Worm (Caenorhabditis elegans) whole organism, young adult: ENCODE results near the gene ucr-2.2.

Experiments used
- B0019.2 ChIP-seq: fragments of 200-800 bp; sonication (Bioruptor generic); conservative IDR thresholded peaks from 2 replicates; pipeline ENCODE4 v1.3.6; 2022; ENCODE audit warnings: missing genetic modification reagents, missing genetic modification characterization, missing compliant biosample characterization
- B0261.1 ChIP-seq: sonication (generic microtip); optimal IDR thresholded peaks from 2 replicates; lab custom pipeline; 2016; ENCODE audit warnings: mild to moderate bottlenecking, missing genetic modification characterization, moderate library complexity, missing compliant biosample characterization
- D2030.7 ChIP-seq: fragments of 200-800 bp; sonication (Bioruptor generic); IDR thresholded peaks from 2 replicates; pipeline ENCODE4 v1.3.6; 2022; ENCODE audit warnings: missing genetic modification reagents, missing genetic modification characterization, missing compliant biosample characterization
- F10E7.11 ChIP-seq: sonication (generic microtip); optimal IDR thresholded peaks from 2 replicates; lab custom pipeline; 2017; ENCODE audit warnings: mild to moderate bottlenecking, missing genetic modification characterization, moderate library complexity, missing compliant biosample characterization
- F23B12.7 ChIP-seq: sonication (generic microtip); optimal IDR thresholded peaks from 2 replicates; lab custom pipeline; 2017; ENCODE audit warnings: missing genetic modification characterization, mild to moderate bottlenecking, missing compliant biosample characterization, antibody characterized with exemption, moderate library complexity; ENCODE audit not compliant: insufficient read depth
- K11D2.4 ChIP-seq: fragments of 200-800 bp; sonication (Bioruptor generic); IDR thresholded peaks from 2 replicates; pipeline ENCODE4 v1.3.6; 2022; ENCODE audit warnings: missing genetic modification reagents, missing genetic modification characterization, missing compliant biosample characterization
- T07F8.4 ChIP-seq: sonication (generic microtip); optimal IDR thresholded peaks from 2 replicates; lab custom pipeline; 2016; ENCODE audit warnings: mild to moderate bottlenecking, missing genetic modification characterization, moderate library complexity, missing compliant biosample characterization
- Y53F4B.3 ChIP-seq: fragments of 200-800 bp; sonication (Bioruptor generic); IDR thresholded peaks from 2 replicates; pipeline ENCODE4 v1.3.6; 2022; ENCODE audit warnings: missing genetic modification reagents, missing genetic modification characterization, missing compliant biosample characterization
- Y53G8AR.9 ChIP-seq: fragments of 200-800 bp; sonication (Bioruptor generic); conservative IDR thresholded peaks from 2 replicates; pipeline ENCODE4 v1.3.6; 2022; ENCODE audit warnings: missing genetic modification reagents, missing genetic modification characterization, missing compliant biosample characterization
- Y79H2A.3 ChIP-seq: fragments of 200-800 bp; sonication (Bioruptor generic); conservative IDR thresholded peaks from 2 replicates; pipeline ENCODE4 v1.3.6; 2022; ENCODE audit warnings: missing genetic modification reagents, missing genetic modification characterization, missing compliant biosample characterization
- ZK185.1 ChIP-seq: sonication (generic microtip); optimal IDR thresholded peaks from 2 replicates; lab custom pipeline; 2016; ENCODE audit warnings: mild to moderate bottlenecking, missing genetic modification characterization, missing compliant biosample characterization; ENCODE audit not compliant: poor library complexity, severe bottlenecking
- attf-5 ChIP-seq: fragments of 200-800 bp; sonication (Bioruptor generic); optimal IDR thresholded peaks from 2 replicates; lab custom pipeline; 2018; ENCODE audit warnings: mild to moderate bottlenecking, missing genetic modification characterization, missing compliant biosample characterization
- cebp-1 ChIP-seq, 2 experiments: fragments of 200-800 bp in 1 of 2; sonication (Bioruptor generic) in 1 of 2; sonication (generic microtip) in 1 of 2; IDR thresholded peaks in 1 of 2; optimal IDR thresholded peaks in 1 of 2; 2 replicates each; pipeline versions ENCODE4 v1.3.6 to Lab custom; 2017 to 2022; ENCODE audit warnings: missing compliant biosample characterization in 2 of 2, missing genetic modification characterization in 2 of 2, mild to moderate bottlenecking in 1 of 2, missing genetic modification reagents in 1 of 2, moderate library complexity in 1 of 2
- ceh-27 ChIP-seq: fragments of 200-800 bp; sonication (Bioruptor generic); optimal IDR thresholded peaks from 2 replicates; lab custom pipeline; 2018; ENCODE audit warnings: mild to moderate bottlenecking, missing genetic modification characterization, moderate library complexity, missing compliant biosample characterization
- ceh-40 ChIP-seq: fragments of 200-800 bp; sonication (Bioruptor generic); IDR thresholded peaks from 2 replicates; pipeline ENCODE4 v1.3.6; 2022; ENCODE audit warnings: missing genetic modification characterization, missing compliant biosample characterization
- ceh-79 ChIP-seq: sonication (generic microtip); optimal IDR thresholded peaks from 2 replicates; lab custom pipeline; 2017; ENCODE audit warnings: mild to moderate bottlenecking, missing genetic modification characterization, missing compliant biosample characterization
- die-1 ChIP-seq: sonication (generic microtip); optimal IDR thresholded peaks from 2 replicates; lab custom pipeline; 2016; ENCODE audit warnings: missing genotype, mild to moderate bottlenecking, missing genetic modification characterization, missing compliant biosample characterization
- dox-1 ChIP-seq: fragments of 200-800 bp; sonication (Bioruptor generic); IDR thresholded peaks from 2 replicates; pipeline ENCODE4 v1.3.6; 2022; ENCODE audit warnings: missing genetic modification reagents, missing genetic modification characterization, missing compliant biosample characterization
- dpff-1 ChIP-seq: sonication (generic microtip); optimal IDR thresholded peaks from 2 replicates; lab custom pipeline; 2017; ENCODE audit warnings: mild to moderate bottlenecking, missing genetic modification characterization, missing compliant biosample characterization
- egrh-3 ChIP-seq: fragments of 200-800 bp; sonication (Bioruptor generic); IDR thresholded peaks from 2 replicates; pipeline ENCODE4 v1.3.6; 2022; ENCODE audit warnings: missing genetic modification reagents, missing genetic modification characterization, missing compliant biosample characterization
- ekl-4 ChIP-seq: fragments of 200-800 bp; sonication (Bioruptor generic); IDR thresholded peaks from 2 replicates; pipeline ENCODE4 v1.3.6; 2022; ENCODE audit warnings: missing genetic modification reagents, missing genetic modification characterization, missing compliant biosample characterization
- ets-4 ChIP-seq: fragments of 200-800 bp; sonication (Bioruptor generic); optimal IDR thresholded peaks from 2 replicates; lab custom pipeline; 2018; ENCODE audit warnings: mild to moderate bottlenecking, missing genetic modification characterization, missing compliant biosample characterization
- gei-17 ChIP-seq: fragments of 200-800 bp; sonication (Bioruptor generic); optimal IDR thresholded peaks from 2 replicates; lab custom pipeline; 2018; ENCODE audit warnings: mild to moderate bottlenecking, missing genetic modification characterization, missing compliant biosample characterization
- hlh-26 ChIP-seq: fragments of 200-800 bp; sonication (Bioruptor generic); conservative IDR thresholded peaks from 2 replicates; pipeline ENCODE4 v1.3.6; 2022; ENCODE audit warnings: missing genetic modification reagents, missing genetic modification characterization, missing compliant biosample characterization
- hmg-20 ChIP-seq: fragments of 200-800 bp; sonication (Bioruptor generic); IDR thresholded peaks from 2 replicates; pipeline ENCODE4 v1.3.6; 2022; ENCODE audit warnings: missing genetic modification reagents, missing genetic modification characterization, missing compliant biosample characterization
- hsf-1 ChIP-seq: fragments of 200-800 bp; sonication (Bioruptor generic); IDR thresholded peaks from 2 replicates; pipeline ENCODE4 v1.3.6; 2022; ENCODE audit warnings: missing genetic modification reagents, missing genetic modification characterization, missing compliant biosample characterization
- lin-26 ChIP-seq: fragments of 200-800 bp; sonication (Bioruptor generic); IDR thresholded peaks from 2 replicates; pipeline ENCODE4 v1.3.6; 2022; ENCODE audit warnings: missing genetic modification reagents, missing genetic modification characterization, missing compliant biosample characterization
- lin-40 ChIP-seq: sonication (generic microtip); optimal IDR thresholded peaks from 2 replicates; lab custom pipeline; 2016; ENCODE audit warnings: missing genetic modification characterization, mild to moderate bottlenecking, missing compliant biosample characterization, missing genotype, missing genetic modification reagents
- lsl-1 ChIP-seq: fragments of 200-800 bp; sonication (Bioruptor generic); optimal IDR thresholded peaks from 2 replicates; lab custom pipeline; 2018; ENCODE audit warnings: mild to moderate bottlenecking, missing genetic modification characterization, moderate library complexity, missing compliant biosample characterization
- madf-10 ChIP-seq: sonication (generic microtip); optimal IDR thresholded peaks from 2 replicates; lab custom pipeline; 2016; ENCODE audit warnings: mild to moderate bottlenecking, missing genetic modification characterization, missing compliant biosample characterization
- madf-6 ChIP-seq: fragments of 200-800 bp; sonication (Bioruptor generic); IDR thresholded peaks from 2 replicates; pipeline ENCODE4 v1.3.6; 2022; ENCODE audit warnings: missing genetic modification reagents, missing genetic modification characterization, missing compliant biosample characterization
- madf-8 ChIP-seq: fragments of 200-800 bp; sonication (Bioruptor generic); conservative IDR thresholded peaks from 2 replicates; pipeline ENCODE4 v1.3.6; 2022; ENCODE audit warnings: missing genetic modification reagents, missing genetic modification characterization, missing compliant biosample characterization
- nfya-1 ChIP-seq: sonication (generic microtip); optimal IDR thresholded peaks from 2 replicates; lab custom pipeline; 2017; ENCODE audit warnings: antibody characterized with exemption, missing compliant biosample characterization, missing genetic modification characterization, borderline replicate concordance; ENCODE audit not compliant: insufficient read depth
- nhr-80 ChIP-seq: sonication (generic microtip); optimal IDR thresholded peaks from 2 replicates; lab custom pipeline; 2016; ENCODE audit warnings: missing genetic modification characterization, missing compliant biosample characterization
- nhr-90 ChIP-seq: sonication (generic microtip); optimal IDR thresholded peaks from 2 replicates; lab custom pipeline; 2016; ENCODE audit warnings: missing genotype, mild to moderate bottlenecking, missing genetic modification characterization, missing compliant biosample characterization
- pbrm-1 ChIP-seq: fragments of 200-800 bp; sonication (Bioruptor generic); IDR thresholded peaks from 2 replicates; pipeline ENCODE4 v1.3.6; 2022; ENCODE audit warnings: missing genetic modification reagents, missing genetic modification characterization, missing compliant biosample characterization
- repo-1 ChIP-seq: sonication (generic microtip); optimal IDR thresholded peaks from 2 replicates; lab custom pipeline; 2017; ENCODE audit warnings: mild to moderate bottlenecking, missing genetic modification characterization, missing compliant biosample characterization
- sdz-38 ChIP-seq: sonication (generic microtip); optimal IDR thresholded peaks from 2 replicates; lab custom pipeline; 2016; ENCODE audit warnings: missing genotype, missing genetic modification characterization, missing compliant biosample characterization
- sea-2 ChIP-seq: fragments of 200-800 bp; sonication (Bioruptor generic); IDR thresholded peaks from 2 replicates; pipeline ENCODE4 v1.3.6; 2022; ENCODE audit warnings: missing genetic modification characterization, missing compliant biosample characterization
- snpc-1.1 ChIP-seq: sonication (generic microtip); optimal IDR thresholded peaks from 2 replicates; lab custom pipeline; 2017; ENCODE audit warnings: missing genetic modification characterization, mild to moderate bottlenecking, missing compliant biosample characterization, antibody characterized with exemption, moderate library complexity, missing genotype, missing genetic modification reagents; ENCODE audit not compliant: insufficient read depth
- snpc-1.3 ChIP-seq: sonication (generic microtip); optimal IDR thresholded peaks from 2 replicates; lab custom pipeline; 2017; ENCODE audit warnings: missing genetic modification characterization, mild to moderate bottlenecking, missing compliant biosample characterization, antibody characterized with exemption, moderate library complexity, missing genotype, missing genetic modification reagents; ENCODE audit not compliant: insufficient read depth
- snpc-3.4 ChIP-seq: sonication (generic microtip); optimal IDR thresholded peaks from 2 replicates; lab custom pipeline; 2017; ENCODE audit warnings: missing genetic modification characterization, mild to moderate bottlenecking, missing compliant biosample characterization, antibody characterized with exemption, moderate library complexity, missing genotype, missing genetic modification reagents
- somi-1 ChIP-seq: fragments of 200-800 bp; sonication (Bioruptor generic); optimal IDR thresholded peaks from 2 replicates; lab custom pipeline; 2018; ENCODE audit warnings: mild to moderate bottlenecking, missing genetic modification characterization, missing compliant biosample characterization
- tlf-1 ChIP-seq: fragments of 200-800 bp; sonication (Bioruptor generic); optimal IDR thresholded peaks from 2 replicates; lab custom pipeline; 2018; ENCODE audit warnings: mild to moderate bottlenecking, missing genetic modification characterization, missing compliant biosample characterization
- unc-130 ChIP-seq: sonication (generic microtip); optimal IDR thresholded peaks from 2 replicates; lab custom pipeline; 2016; ENCODE audit warnings: missing genetic modification reagents, missing genetic modification characterization, missing compliant biosample characterization
- unc-62 ChIP-seq: fragments of 150-350 bp; optimal IDR thresholded peaks from 2 replicates; lab custom pipeline; 2014; ENCODE audit warnings: missing biosample characterization, missing genetic modification reagents, missing genetic modification characterization
- ztf-22 ChIP-seq: fragments of 200-800 bp; sonication (Bioruptor generic); optimal IDR thresholded peaks from 2 replicates; lab custom pipeline; 2018; ENCODE audit warnings: mild to moderate bottlenecking, missing genetic modification characterization, moderate library complexity, missing compliant biosample characterization

Gene ucr-2.2

ce11 chrX:15173303-15173904 lies at the start of gene ucr-2.2:
Gene ucr-2.2 (plus strand): TSS chrX:15173904.
- TF ChIP-seq F10E7.11 (tag; lab: Kevin White, UChicago): no peak
- TF ChIP-seq attf-5 (GFP tag; lab: Kevin White, UChicago): peak; percentile 83
- TF ChIP-seq hlh-26 (GFP tag; lab: Robert Waterston, UW): no peak
- TF ChIP-seq repo-1 (tag; lab: Kevin White, UChicago): peak; percentile 31
- TF ChIP-seq ceh-79: no peak
- TF ChIP-seq ekl-4 (GFP tag; lab: Robert Waterston, UW): no peak
- TF ChIP-seq ets-4 (GFP tag; lab: Kevin White, UChicago): no peak
- TF ChIP-seq ztf-22 (GFP tag; lab: Kevin White, UChicago): no peak
- no peak for TF ChIP-seq dpff-1 (tag; lab: Kevin White, UChicago)
- no peak for TF ChIP-seq hsf-1 (GFP tag; lab: Robert Waterston, UW)
- TF ChIP-seq snpc-3.4 (tag; lab: Kevin White, UChicago): no peak
- TF ChIP-seq Y79H2A.3 (GFP tag; lab: Robert Waterston, UW): no peak
- TF ChIP-seq pbrm-1 (GFP tag; lab: Robert Waterston, UW): peak; percentile 75
- TF ChIP-seq madf-8 (GFP tag; lab: Robert Waterston, UW): no peak
- peak; percentile 36 for TF ChIP-seq tlf-1 (GFP tag; lab: Kevin White, UChicago)
- no peak for TF ChIP-seq B0019.2 (GFP tag; lab: Robert Waterston, UW)
- TF ChIP-seq ZK185.1 (tag; lab: Kevin White, UChicago): peak; percentile 83
- no peak for TF ChIP-seq D2030.7 (GFP tag; lab: Robert Waterston, UW)
- TF ChIP-seq Y53G8AR.9 (GFP tag; lab: Robert Waterston, UW): peak; percentile 64; the same call in 1 of the 2 replicates
- peak; percentile 75 for TF ChIP-seq K11D2.4 (GFP tag; lab: Robert Waterston, UW)
- TF ChIP-seq somi-1 (GFP tag; lab: Kevin White, UChicago): peak; percentile 34
- TF ChIP-seq sdz-38 (tag; lab: Kevin White, UChicago): no peak
- no peak for TF ChIP-seq snpc-1.1
- peak; percentile 46 for TF ChIP-seq madf-10 (tag; lab: Kevin White, UChicago)
- no peak for TF ChIP-seq snpc-1.3 (tag; lab: Kevin White, UChicago)
- no peak for TF ChIP-seq lin-26 (GFP tag; lab: Robert Waterston, UW)
- no peak for TF ChIP-seq sea-2 (GFP tag; lab: Robert Waterston, UW)
- no peak for TF ChIP-seq nfya-1 (tag; lab: Kevin White, UChicago)
- TF ChIP-seq dox-1 (GFP tag; lab: Robert Waterston, UW): peak; percentile 89
- TF ChIP-seq hmg-20 (GFP tag; lab: Robert Waterston, UW): 0 out of 2 replicates have a peak, but pooled peaks have one; percentile 23
- TF ChIP-seq lsl-1 (GFP tag; lab: Kevin White, UChicago): no peak
- TF ChIP-seq lin-40 (tag; lab: Kevin White, UChicago): peak; percentile 87
- TF ChIP-seq Y53F4B.3 (GFP tag; lab: Robert Waterston, UW): no peak
- peak; percentile 87 for TF ChIP-seq nhr-80 (tag; lab: Kevin White, UChicago)
- no peak for TF ChIP-seq egrh-3 (GFP tag; lab: Robert Waterston, UW)
- no peak for TF ChIP-seq madf-6 (GFP tag; lab: Robert Waterston, UW)
- TF ChIP-seq unc-62 (GFP tag; lab: Kevin White, UChicago): no peak
- TF ChIP-seq nhr-90 (tag; lab: Kevin White, UChicago): no peak
- TF ChIP-seq cebp-1 (GFP tag; IDR thresholded peaks at IDR 0.05; lab: Robert Waterston, UW): peak; percentile 44; the same call in 1 of the 2 replicates
- TF ChIP-seq cebp-1 (tag; optimal IDR thresholded peaks at IDR 0.05; lab: Kevin White, UChicago): peak; percentile 82
- TF ChIP-seq gei-17 (GFP tag; lab: Kevin White, UChicago): peak; percentile 60
- no peak for TF ChIP-seq unc-130 (GFP tag; lab: Kevin White, UChicago)
- TF ChIP-seq F23B12.7 (tag; lab: Kevin White, UChicago): peak; percentile 68
- peak; percentile 21 for TF ChIP-seq B0261.1 (tag; lab: Kevin White, UChicago)
- peak; percentile 65 for TF ChIP-seq ceh-27 (GFP tag; lab: Kevin White, UChicago)
- TF ChIP-seq die-1: no peak
- no peak for TF ChIP-seq ceh-40
- TF ChIP-seq T07F8.4: no peak
